Worm (Caenorhabditis elegans): ENCODE measurements around the gene ZK177.2.

- no peak for TF ChIP-seq nhr-28 (tag; optimal IDR thresholded peaks at IDR 0.05)
- TF ChIP-seq elt-3 (tag; optimal IDR thresholded peaks at IDR 0.05): no peak
- no peak for TF ChIP-seq ham-2 (GFP tag; optimal IDR thresholded peaks at IDR 0.05)
- no peak for TF ChIP-seq nhr-237 (tag; optimal IDR thresholded peaks at IDR 0.05)
- TF ChIP-seq mls-2 (tag; optimal IDR thresholded peaks at IDR 0.05): no peak
- TF ChIP-seq unc-62 (GFP tag; optimal IDR thresholded peaks at IDR 0.05): no peak
- TF ChIP-seq lin-13 (tag; optimal IDR thresholded peaks at IDR 0.05): no peak
- no peak for TF ChIP-seq nhr-12 (tag; optimal IDR thresholded peaks at IDR 0.05)
These were observed at the start of gene ZK177.2 for ce11 chrII:5518910-5519309.
